Worm (Caenorhabditis elegans): ENCODE results near the gene F09E10.6.
A peak's percentile ranks its signal among the peaks of the same experiment; 100 is the strongest.
"Not testable (repeated sequence)": the region's sequence is repeated elsewhere in the genome, so short reads cannot be mapped to it uniquely, and the experiment has no call there.

DNA sequence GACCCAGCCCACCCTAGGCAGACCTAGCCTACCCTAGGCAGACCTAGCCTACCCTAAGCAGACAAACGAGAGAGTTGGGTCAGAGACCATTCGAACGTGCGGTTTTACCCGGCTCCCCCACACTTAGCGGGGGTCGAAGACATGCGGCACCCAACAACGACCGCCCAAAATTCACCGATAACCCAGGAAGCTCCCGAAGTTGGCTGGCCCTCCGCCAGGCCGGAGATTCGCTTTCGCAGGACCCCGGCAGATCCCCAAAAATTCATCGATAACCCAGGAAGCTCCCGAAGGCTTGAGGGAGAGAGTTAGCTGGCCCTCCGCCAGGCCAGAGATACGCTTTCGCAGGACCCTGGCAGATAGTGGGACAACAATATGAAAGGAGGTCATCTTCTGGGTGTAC, 11.4 kb upstream of the F09E10.6 start:
- not testable (repeated sequence) for TF ChIP-seq F13C5.2 (tag; optimal IDR thresholded peaks at IDR 0.05); ama-1 (optimal IDR thresholded peaks at IDR 0.05); hmg-4 (GFP tag; optimal IDR thresholded peaks at IDR 0.05); aly-1 (tag; optimal IDR thresholded peaks at IDR 0.05); pes-1 (GFP tag; IDR thresholded peaks at IDR 0.05); ceh-36 (tag; optimal IDR thresholded peaks at IDR 0.05); flt-1 (GFP tag; IDR thresholded peaks at IDR 0.05); B0310.2 (tag; optimal IDR thresholded peaks at IDR 0.05); ceh-13 (GFP tag; optimal IDR thresholded peaks at IDR 0.05); scrt-1 (GFP tag; IDR thresholded peaks at IDR 0.05)
- TF ChIP-seq sea-1 (GFP tag; conservative IDR thresholded peaks at IDR 0.05), result 0 out of 2 replicates have a peak, but pooled peaks have one; percentile 17

All from whole organism, early embryonic.